Fruit fly (Drosophila melanogaster) whole organism, embryonic: ENCODE data around the gene Caper.

Source experiments
- Atf6 ChIP-seq: fragments of 200-800 bp; sonication (Bioruptor generic); IDR thresholded peaks from 2 replicates; pipeline ENCODE4 v1.3.6; 2022; ENCODE audit warnings: missing biosample characterization, missing genetic modification characterization
- B-H1 ChIP-seq: fragments of 200-800 bp; sonication (Bioruptor generic); IDR thresholded peaks from 3 replicates; pipeline ENCODE4 v1.3.6; 2022; ENCODE audit warnings: missing biosample characterization, missing genetic modification characterization
- CG12391 ChIP-seq: fragments of 200-800 bp; sonication (Bioruptor generic); optimal IDR thresholded peaks from 3 replicates; lab custom pipeline; 2018; ENCODE audit warnings: missing biosample characterization, mild to moderate bottlenecking, missing genetic modification characterization, moderate library complexity
- CG12942 ChIP-seq: fragments of 200-800 bp; sonication (Bioruptor generic); optimal IDR thresholded peaks from 3 replicates; lab custom pipeline; 2016; ENCODE audit warnings: missing biosample characterization, missing genetic modification characterization
- CG13424 ChIP-seq: fragments of 200-800 bp; sonication (Bioruptor generic); optimal IDR thresholded peaks from 2 replicates; lab custom pipeline; 2019; ENCODE audit warnings: missing biosample characterization, mild to moderate bottlenecking, missing genetic modification characterization, moderate library complexity
- CG13894 ChIP-seq: fragments of 200-800 bp; sonication (Bioruptor generic); optimal IDR thresholded peaks from 3 replicates; lab custom pipeline; 2018; ENCODE audit warnings: missing biosample characterization, mild to moderate bottlenecking, missing genetic modification characterization, moderate library complexity
- CG15269 ChIP-seq: fragments of 200-800 bp; sonication (Bioruptor generic); optimal IDR thresholded peaks from 2 replicates; lab custom pipeline; 2018; ENCODE audit warnings: missing biosample characterization, mild to moderate bottlenecking, missing genetic modification characterization, moderate library complexity
- CG1529 ChIP-seq: fragments of 200-800 bp; sonication (Bioruptor generic); optimal IDR thresholded peaks from 3 replicates; lab custom pipeline; 2018; ENCODE audit warnings: missing biosample characterization, missing genetic modification characterization
- CG16779 ChIP-seq: fragments of 200-800 bp; sonication (Bioruptor generic); IDR thresholded peaks from 2 replicates; pipeline ENCODE4 v1.3.6; 2022; ENCODE audit warnings: missing biosample characterization, missing genetic modification characterization
- CG16815 ChIP-seq: fragments of 200-800 bp; sonication (Bioruptor generic); optimal IDR thresholded peaks from 3 replicates; lab custom pipeline; 2017; ENCODE audit warnings: missing biosample characterization, mild to moderate bottlenecking, missing genetic modification characterization
- CG18764 ChIP-seq: fragments of 200-800 bp; sonication (Bioruptor generic); optimal IDR thresholded peaks from 3 replicates; lab custom pipeline; 2016; ENCODE audit warnings: missing biosample characterization, missing genetic modification characterization
- CG2202 ChIP-seq: fragments of 200-800 bp; sonication (Bioruptor generic); optimal IDR thresholded peaks from 2 replicates; lab custom pipeline; 2018; ENCODE audit warnings: missing biosample characterization, mild to moderate bottlenecking, missing genetic modification characterization
- CG31224 ChIP-seq: fragments of 200-800 bp; sonication (Bioruptor generic); IDR thresholded peaks from 2 replicates; pipeline ENCODE4 v1.3.6; 2022; ENCODE audit warnings: missing biosample characterization, missing genetic modification characterization
- CG31388 ChIP-seq: fragments of 200-800 bp; sonication (Bioruptor generic); optimal IDR thresholded peaks from 2 replicates; lab custom pipeline; 2016; ENCODE audit warnings: missing biosample characterization, missing genetic modification characterization
- CG3163 ChIP-seq: fragments of 200-800 bp; sonication (Bioruptor generic); optimal IDR thresholded peaks from 3 replicates; lab custom pipeline; 2016; ENCODE audit warnings: missing biosample characterization, missing genetic modification characterization
- CG33557 ChIP-seq: fragments of 200-800 bp; sonication (Bioruptor generic); optimal IDR thresholded peaks from 2 replicates; lab custom pipeline; 2019; ENCODE audit warnings: missing biosample characterization, mild to moderate bottlenecking, missing genetic modification characterization, moderate library complexity
- CG4730 ChIP-seq: fragments of 200-800 bp; sonication (Bioruptor generic); IDR thresholded peaks from 2 replicates; pipeline ENCODE4 v1.3.6; 2022; ENCODE audit warnings: missing biosample characterization, missing genetic modification characterization
- CG4854 ChIP-seq: fragments of 200-800 bp; sonication (Bioruptor generic); optimal IDR thresholded peaks from 2 replicates; lab custom pipeline; 2016; ENCODE audit warnings: missing biosample characterization, missing genetic modification characterization, inconsistent platforms
- CG7556 ChIP-seq: fragments of 200-800 bp; sonication (Bioruptor generic); optimal IDR thresholded peaks from 2 replicates; lab custom pipeline; 2017; ENCODE audit warnings: missing biosample characterization, mild to moderate bottlenecking, missing genetic modification characterization
- CG7963 ChIP-seq: fragments of 200-800 bp; sonication (Bioruptor generic); IDR thresholded peaks from 3 replicates; pipeline ENCODE4 v1.3.6; 2022; ENCODE audit warnings: missing biosample characterization, missing genetic modification characterization; ENCODE audit not compliant: partially characterized antibody
- CG8089 ChIP-seq: fragments of 200-800 bp; sonication (Bioruptor generic); optimal IDR thresholded peaks from 3 replicates; lab custom pipeline; 2016; ENCODE audit warnings: missing biosample characterization, missing genetic modification characterization
- CG8290 ChIP-seq, 3 experiments: fragments of 200-800 bp; sonication (Bioruptor generic); optimal IDR thresholded peaks; 2 replicates each; lab custom pipeline; 2016 to 2019; ENCODE audit warnings: missing biosample characterization in 3 of 3, missing genetic modification characterization in 3 of 3, mild to moderate bottlenecking in 2 of 3, moderate library complexity in 1 of 3
- CG8388 ChIP-seq: fragments of 200-800 bp; sonication (Bioruptor generic); optimal IDR thresholded peaks from 2 replicates; lab custom pipeline; 2019; ENCODE audit warnings: missing biosample characterization, mild to moderate bottlenecking, missing genetic modification characterization, moderate library complexity
- CG8924 ChIP-seq: fragments of 200-800 bp; optimal IDR thresholded peaks from 3 replicates; lab custom pipeline; 2019; ENCODE audit warnings: missing biosample characterization, mild to moderate bottlenecking, missing genetic modification characterization, moderate library complexity
- CG9609 ChIP-seq: fragments of 200-800 bp; sonication (Bioruptor generic); optimal IDR thresholded peaks from 3 replicates; lab custom pipeline; 2016; ENCODE audit warnings: missing biosample characterization, missing genetic modification characterization
- Fer1 ChIP-seq: fragments of 200-800 bp; sonication (Bioruptor generic); optimal IDR thresholded peaks from 2 replicates; lab custom pipeline; 2017; ENCODE audit warnings: missing biosample characterization, mild to moderate bottlenecking, missing genetic modification characterization
- HLH54F ChIP-seq: fragments of 200-800 bp; sonication (Bioruptor generic); optimal IDR thresholded peaks from 3 replicates; lab custom pipeline; 2016; ENCODE audit warnings: missing biosample characterization, missing genetic modification characterization
- HLHmδ ChIP-seq: fragments of 200-800 bp; sonication (Bioruptor generic); optimal IDR thresholded peaks from 2 replicates; lab custom pipeline; 2018; ENCODE audit warnings: missing biosample characterization, mild to moderate bottlenecking, missing genetic modification characterization, moderate library complexity
- Nf-YB ChIP-seq: fragments of 200-800 bp; sonication (Bioruptor generic); optimal IDR thresholded peaks from 3 replicates; lab custom pipeline; 2019; ENCODE audit warnings: missing biosample characterization, mild to moderate bottlenecking, missing genetic modification characterization, moderate library complexity
- Nf-YC ChIP-seq: fragments of 200-800 bp; optimal IDR thresholded peaks from 3 replicates; lab custom pipeline; 2019; ENCODE audit warnings: missing biosample characterization, mild to moderate bottlenecking, missing genetic modification characterization, moderate library complexity
- Ravus ChIP-seq: fragments of 200-800 bp; sonication (Bioruptor generic); IDR thresholded peaks from 2 replicates; pipeline ENCODE4 v1.3.6; 2022; ENCODE audit warnings: missing biosample characterization, missing genetic modification characterization
- Sry-β ChIP-seq: fragments of 200-800 bp; sonication (Bioruptor generic); optimal IDR thresholded peaks from 2 replicates; lab custom pipeline; 2018; ENCODE audit warnings: missing biosample characterization, mild to moderate bottlenecking, missing genetic modification characterization, moderate library complexity
- Xbp1 ChIP-seq: fragments of 200-800 bp; sonication (Bioruptor generic); optimal IDR thresholded peaks from 3 replicates; lab custom pipeline; 2016; ENCODE audit warnings: missing biosample characterization, mild to moderate bottlenecking, missing genetic modification characterization
- al ChIP-seq: fragments of 200-800 bp; sonication (Bioruptor generic); IDR thresholded peaks from 2 replicates; pipeline ENCODE4 v1.3.6; 2022; ENCODE audit warnings: missing biosample characterization, missing genetic modification characterization
- amos ChIP-seq: fragments of 200-800 bp; sonication (Bioruptor generic); IDR thresholded peaks from 2 replicates; pipeline ENCODE4 v1.3.6; 2022; ENCODE audit warnings: missing biosample characterization, missing genetic modification characterization; ENCODE audit not compliant: partially characterized antibody
- ash1 ChIP-seq: fragments of 200-800 bp; sonication (Bioruptor generic); optimal IDR thresholded peaks from 2 replicates; lab custom pipeline; 2018; ENCODE audit warnings: missing biosample characterization, mild to moderate bottlenecking, missing genetic modification characterization
- ato ChIP-seq: fragments of 200-800 bp; sonication (Bioruptor generic); IDR thresholded peaks from 2 replicates; pipeline ENCODE4 v1.3.6; 2022; ENCODE audit warnings: missing biosample characterization, missing genetic modification characterization; ENCODE audit not compliant: partially characterized antibody
- chinmo ChIP-seq: fragments of 200-800 bp; sonication (Bioruptor generic); IDR thresholded peaks from 4 replicates; pipeline ENCODE4 v1.3.6; 2022; ENCODE audit warnings: missing biosample characterization, missing genetic modification characterization; ENCODE audit not compliant: partially characterized antibody
- eve ChIP-seq, 2 experiments: fragments of >200 bp; optimal IDR thresholded peaks; 2 replicates each; lab custom pipeline; 2017; ENCODE audit warnings: missing biosample characterization in 2 of 2, missing genetic modification characterization in 2 of 2
- ham ChIP-seq: fragments of 200-800 bp; sonication (Bioruptor generic); IDR thresholded peaks from 2 replicates; pipeline ENCODE4 v1.3.6; 2022; ENCODE audit warnings: missing biosample characterization, missing genetic modification characterization
- hb ChIP-seq: fragments of 200-800 bp; sonication (Bioruptor generic); IDR thresholded peaks from 3 replicates; pipeline ENCODE4 v1.3.6; 2022; ENCODE audit warnings: missing biosample characterization, missing genetic modification characterization; ENCODE audit not compliant: partially characterized antibody
- nerfin-1 ChIP-seq: fragments of 200-800 bp; sonication (Bioruptor generic); optimal IDR thresholded peaks from 3 replicates; lab custom pipeline; 2019; ENCODE audit warnings: missing biosample characterization, mild to moderate bottlenecking, missing genetic modification characterization, moderate library complexity
- oc ChIP-seq: fragments of 200-800 bp; sonication (Bioruptor generic); optimal IDR thresholded peaks from 2 replicates; lab custom pipeline; 2018; ENCODE audit warnings: missing biosample characterization, mild to moderate bottlenecking, missing genetic modification characterization, moderate library complexity
- odd ChIP-seq: fragments of 200-800 bp; sonication (Bioruptor generic); optimal IDR thresholded peaks from 2 replicates; lab custom pipeline; 2017; ENCODE audit warnings: missing biosample characterization, mild to moderate bottlenecking, missing genetic modification characterization
- phol ChIP-seq: fragments of 200-800 bp; sonication (Bioruptor generic); optimal IDR thresholded peaks from 3 replicates; lab custom pipeline; 2018; ENCODE audit warnings: missing biosample characterization, mild to moderate bottlenecking, missing genetic modification characterization, moderate library complexity
- tgo ChIP-seq: fragments of 200-800 bp; sonication (Bioruptor generic); IDR thresholded peaks from 3 replicates; pipeline ENCODE4 v1.3.6; 2022; ENCODE audit warnings: missing biosample characterization, missing genetic modification characterization
- tin ChIP-seq: fragments of 200-800 bp; sonication (Bioruptor generic); optimal IDR thresholded peaks from 3 replicates; lab custom pipeline; 2016; ENCODE audit warnings: missing biosample characterization, missing genetic modification characterization
- usp ChIP-seq: fragments of >200 bp; optimal IDR thresholded peaks from 2 replicates; lab custom pipeline; 2017; ENCODE audit warnings: missing biosample characterization, missing genetic modification characterization

The Caper gene

dm6 chr2L:7042150-7042811 lies 9.8 kb downstream of the Caper start (continued):
- no peak for TF ChIP-seq CG12942 (GFP tag; lab: Kevin White, UChicago)
- TF ChIP-seq Atf6 (GFP tag; lab: Robert Waterston, UW) = no peak
- TF ChIP-seq tgo (GFP tag; lab: Robert Waterston, UW) = peak; percentile 46
- peak; percentile 34; the same call in 2 of the 3 replicates for TF ChIP-seq B-H1
- TF ChIP-seq CG13894 (tag; lab: Kevin White, UChicago) = peak; percentile 63
- TF ChIP-seq CG7556 (GFP tag; lab: Kevin White, UChicago) = peak; percentile 64
- no peak for TF ChIP-seq CG8388 (GFP tag; lab: Kevin White, UChicago)
- TF ChIP-seq CG18764 (GFP tag; lab: Kevin White, UChicago) = no peak
- TF ChIP-seq Nf-YC (tag; lab: Kevin White, UChicago) = peak; percentile 46
- peak; percentile 22 for TF ChIP-seq Sry-β (GFP tag; lab: Kevin White, UChicago)
- peak; percentile 36 for TF ChIP-seq al (GFP tag; lab: Robert Waterston, UW)
- peak; percentile 27 for TF ChIP-seq Nf-YB (GFP tag; lab: Kevin White, UChicago)
- TF ChIP-seq ham = no peak
- no peak for TF ChIP-seq CG31388
- TF ChIP-seq CG8089 (GFP tag; lab: Kevin White, UChicago) = no peak
- TF ChIP-seq tin (GFP tag; lab: Kevin White, UChicago) = no peak
- peak; percentile 1 for TF ChIP-seq CG8290 (GFP tag; optimal IDR thresholded peaks at IDR 0.05; lab: Kevin White, UChicago)
- peak in 1 of 2 experiments; percentile 89 for TF ChIP-seq CG8290 (tag; optimal IDR thresholded peaks at IDR 0.05; lab: Kevin White, UChicago)
- TF ChIP-seq ash1 = peak; percentile 52
- no peak for TF ChIP-seq CG1529 (GFP tag; lab: Kevin White, UChicago)
- TF ChIP-seq nerfin-1 = peak; percentile 35
- peak; percentile 67 for TF ChIP-seq Fer1 (GFP tag; lab: Kevin White, UChicago)
- peak in 1 of 2 experiments; percentile 83 for TF ChIP-seq eve (GFP tag; optimal IDR thresholded peaks at IDR 0.05; lab: Kevin White, UChicago)
- TF ChIP-seq odd (GFP tag; lab: Kevin White, UChicago) = peak; percentile 7
- peak; percentile 84 for TF ChIP-seq HLHmδ (GFP tag; lab: Kevin White, UChicago)
- no peak for TF ChIP-seq usp (GFP tag; lab: Kevin White, UChicago)
- peak; percentile 58 for TF ChIP-seq CG16779 (GFP tag; lab: Robert Waterston, UW)
- TF ChIP-seq oc (tag; lab: Kevin White, UChicago) = no peak
- peak; percentile 52 for TF ChIP-seq CG12391
- no peak for TF ChIP-seq CG16815
- TF ChIP-seq CG15269 (tag; lab: Kevin White, UChicago) = peak; percentile 23
- TF ChIP-seq CG4730 (GFP tag; lab: Robert Waterston, UW) = no peak
- no peak; the same call in 1 of the 2 replicates for TF ChIP-seq Ravus (GFP tag; lab: Robert Waterston, UW)
- TF ChIP-seq CG9609 (GFP tag; lab: Kevin White, UChicago) = peak; percentile 17
- peak; percentile 30 for TF ChIP-seq CG13424 (tag; lab: Kevin White, UChicago)
- TF ChIP-seq ato (GFP tag; lab: Robert Waterston, UW) = peak; percentile 91
- TF ChIP-seq CG4854 (GFP tag; lab: Kevin White, UChicago) = no peak
- peak; percentile 37; the same call in 1 of the 3 replicates for TF ChIP-seq CG7963 (GFP tag; lab: Robert Waterston, UW)
- TF ChIP-seq chinmo (GFP tag; lab: Robert Waterston, UW) = peak; percentile 92; the same call in 2 of the 4 replicates
- peak; percentile 21 for TF ChIP-seq phol
- TF ChIP-seq HLH54F (GFP tag; lab: Kevin White, UChicago) = peak; percentile 34
- TF ChIP-seq CG33557 (GFP tag; lab: Kevin White, UChicago) = peak; percentile 10
- TF ChIP-seq hb (GFP tag; lab: Robert Waterston, UW) = peak; percentile 11; the same call in 1 of the 3 replicates
- peak; percentile 11 for TF ChIP-seq CG2202 (tag; lab: Kevin White, UChicago)
- peak; percentile 44 for TF ChIP-seq CG8924 (tag; lab: Kevin White, UChicago)
- TF ChIP-seq Xbp1 (GFP tag; lab: Kevin White, UChicago) = peak; percentile 31
- TF ChIP-seq amos (GFP tag; lab: Robert Waterston, UW) = peak; percentile 68; the same call in 1 of the 2 replicates
- TF ChIP-seq CG3163 (GFP tag; lab: Kevin White, UChicago) = no peak
- 0 out of 2 replicates have a peak, but pooled peaks have one; percentile 15 for TF ChIP-seq CG31224
